Fruit fly (Drosophila melanogaster) whole organism, embryonic: ENCODE measurements around the gene Mccc1.
A peak's percentile ranks its signal among the peaks of the same experiment; 100 is the strongest.

Source experiments
- CG12744 ChIP-seq: fragments of 200-800 bp; sonication (Bioruptor generic); optimal IDR thresholded peaks from 2 replicates; lab custom pipeline; 2016; ENCODE audit warnings: missing biosample characterization, missing genetic modification characterization
- CG16815 ChIP-seq: fragments of 200-800 bp; sonication (Bioruptor generic); optimal IDR thresholded peaks from 3 replicates; lab custom pipeline; 2017; ENCODE audit warnings: missing biosample characterization, mild to moderate bottlenecking, missing genetic modification characterization
- CG2889 ChIP-seq: fragments of 200-800 bp; sonication (Bioruptor generic); IDR thresholded peaks from 3 replicates; pipeline ENCODE4 v1.3.6; 2022; ENCODE audit warnings: missing biosample characterization, missing genetic modification characterization
- CG31388 ChIP-seq: fragments of 200-800 bp; sonication (Bioruptor generic); optimal IDR thresholded peaks from 2 replicates; lab custom pipeline; 2016; ENCODE audit warnings: missing biosample characterization, missing genetic modification characterization
- CG3163 ChIP-seq: fragments of 200-800 bp; sonication (Bioruptor generic); optimal IDR thresholded peaks from 3 replicates; lab custom pipeline; 2016; ENCODE audit warnings: missing biosample characterization, missing genetic modification characterization
- CG6791 ChIP-seq: fragments of 200-800 bp; sonication (Bioruptor generic); IDR thresholded peaks from 3 replicates; pipeline ENCODE4 v1.3.6; 2022; ENCODE audit warnings: missing biosample characterization, missing genetic modification characterization; ENCODE audit not compliant: partially characterized antibody
- Nf-YC ChIP-seq: fragments of 200-800 bp; optimal IDR thresholded peaks from 3 replicates; lab custom pipeline; 2019; ENCODE audit warnings: missing biosample characterization, mild to moderate bottlenecking, missing genetic modification characterization, moderate library complexity
- Poxn ChIP-seq: fragments of 200-800 bp; sonication (Bioruptor generic); IDR thresholded peaks from 2 replicates; pipeline ENCODE4 v1.3.6; 2022; ENCODE audit warnings: missing biosample characterization, missing genetic modification characterization
- dimm ChIP-seq: fragments of 200-800 bp; sonication (Bioruptor generic); IDR thresholded peaks from 2 replicates; pipeline ENCODE4 v1.3.6; 2022; ENCODE audit warnings: missing biosample characterization, missing genetic modification characterization
- hb ChIP-seq: fragments of 200-800 bp; sonication (Bioruptor generic); IDR thresholded peaks from 3 replicates; pipeline ENCODE4 v1.3.6; 2022; ENCODE audit warnings: missing biosample characterization, missing genetic modification characterization; ENCODE audit not compliant: partially characterized antibody
- org-1 ChIP-seq: fragments of 200-800 bp; sonication (Bioruptor generic); optimal IDR thresholded peaks from 2 replicates; lab custom pipeline; 2017; ENCODE audit warnings: missing biosample characterization, missing genetic modification characterization
- psq ChIP-seq: fragments of 200-800 bp; sonication (Bioruptor generic); optimal IDR thresholded peaks from 2 replicates; lab custom pipeline; 2017; ENCODE audit warnings: missing biosample characterization, missing genetic modification characterization
- zf30C ChIP-seq: fragments of 200-800 bp; sonication (Bioruptor generic); optimal IDR thresholded peaks from 3 replicates; lab custom pipeline; 2018; ENCODE audit warnings: missing biosample characterization, mild to moderate bottlenecking, missing genetic modification characterization

- TF ChIP-seq CG31388 (GFP tag; lab: Kevin White, UChicago) (no peak), dimm (GFP tag; lab: Robert Waterston, UW) (no peak), CG16815 (GFP tag; lab: Kevin White, UChicago) (no peak), CG12744 (GFP tag; lab: Kevin White, UChicago) (no peak), Nf-YC (tag; lab: Kevin White, UChicago) (no peak), psq (no peak), CG3163 (no peak), Poxn (GFP tag; lab: Robert Waterston, UW) (no peak), CG6791 (GFP tag; lab: Robert Waterston, UW) (peak; percentile 35; the same call in 1 of the 3 replicates), hb (GFP tag; lab: Robert Waterston, UW) (no peak), org-1 (GFP tag; lab: Kevin White, UChicago) (no peak), zf30C (no peak), CG2889 (GFP tag; lab: Robert Waterston, UW) (no peak)
Measured at dm6 chr3R:31743279-31743678, 50.4 kb downstream of the Mccc1 start, which contains the start of gene Tbca.
